Fruit fly (Drosophila melanogaster): ENCODE data around the gene CG14711.

CG14711 gene

dm6 chr3R:11650105-11651039, 27.2 kb downstream of the CG14711 start, which contains the start of the genes Csk and Elp1 (continued):
- TF ChIP-seq Mrtf (GFP tag; IDR thresholded peaks at IDR 0.05) (no peak), al (GFP tag; IDR thresholded peaks at IDR 0.05) (0 out of 2 replicates have a peak, but pooled peaks have one; percentile 10), CG9215 (GFP tag; IDR thresholded peaks at IDR 0.05) (peak; percentile 42), Scr (GFP tag; IDR thresholded peaks at IDR 0.05; ENCODE audit: partially characterized antibody) (peak; percentile 36; the same call in 1 of the 2 replicates), cad (GFP tag; optimal IDR thresholded peaks at IDR 0.05) (no peak), sna (GFP tag; IDR thresholded peaks at IDR 0.05; ENCODE audit: partially characterized antibody) (no peak), insv (GFP tag; optimal IDR thresholded peaks at IDR 0.05) (peak in 1 of 2 experiments; percentile 59), ham (GFP tag; IDR thresholded peaks at IDR 0.05) (no peak), oc (tag; optimal IDR thresholded peaks at IDR 0.05) (no peak), gro (GFP tag; optimal IDR thresholded peaks at IDR 0.05) (peak; percentile 48), pfk (GFP tag; optimal IDR thresholded peaks at IDR 0.05) (no peak), CG15514 (GFP tag; optimal IDR thresholded peaks at IDR 0.05) (peak; percentile 74), Deaf1 (tag; optimal IDR thresholded peaks at IDR 0.05) (peak; percentile 16), Camta (GFP tag; optimal IDR thresholded peaks at IDR 0.05) (no peak), CG2120 (GFP tag; optimal IDR thresholded peaks at IDR 0.05) (peak; percentile 64), zen2 (GFP tag; IDR thresholded peaks at IDR 0.05; ENCODE audit: partially characterized antibody) (no peak), unpg (GFP tag; optimal IDR thresholded peaks at IDR 0.05) (peak; percentile 50), Lhr (GFP tag; optimal IDR thresholded peaks at IDR 0.05) (peak; percentile 69), Hr78 (GFP tag; optimal IDR thresholded peaks at IDR 0.05) (no peak), Gug (GFP tag; IDR thresholded peaks at IDR 0.05) (0 out of 4 replicates have a peak, but pooled peaks have one; percentile 27), vnd (GFP tag; IDR thresholded peaks at IDR 0.05; ENCODE audit: partially characterized antibody) (no peak), CG17385 (GFP tag; optimal IDR thresholded peaks at IDR 0.05) (peak; percentile 45), CG31441 (GFP tag; IDR thresholded peaks at IDR 0.05) (peak; percentile 66; the same call in 1 of the 2 replicates), CG2712 (tag; optimal IDR thresholded peaks at IDR 0.05) (peak; percentile 68), CG7745 (tag; optimal IDR thresholded peaks at IDR 0.05) (no peak), ato (GFP tag; IDR thresholded peaks at IDR 0.05; ENCODE audit: partially characterized antibody) (no peak), NK7.1 (GFP tag; optimal IDR thresholded peaks at IDR 0.05) (no peak), cwo (GFP tag; optimal IDR thresholded peaks at IDR 0.05) (peak; percentile 61), tap (tag; optimal IDR thresholded peaks at IDR 0.05) (no peak), zfh2 (GFP tag; optimal IDR thresholded peaks at IDR 0.05) (peak; percentile 71), Xbp1 (GFP tag; optimal IDR thresholded peaks at IDR 0.05) (peak; percentile 65), CG12104 (GFP tag; optimal IDR thresholded peaks at IDR 0.05) (peak; percentile 68), pho (GFP tag; optimal IDR thresholded peaks at IDR 0.05) (peak; percentile 3), CG15696 (tag; optimal IDR thresholded peaks at IDR 0.05) (peak; percentile 68), pzg (GFP tag; optimal IDR thresholded peaks at IDR 0.05) (peak; percentile 81), CG6813 (GFP tag; optimal IDR thresholded peaks at IDR 0.05) (no peak), CG9876 (GFP tag; optimal IDR thresholded peaks at IDR 0.05) (no peak), odd (GFP tag; optimal IDR thresholded peaks at IDR 0.05) (no peak), MESR4 (GFP tag; optimal IDR thresholded peaks at IDR 0.05) (peak; percentile 97), Dip3 (GFP tag; optimal IDR thresholded peaks at IDR 0.05) (peak; percentile 35), CG12299 (tag; optimal IDR thresholded peaks at IDR 0.05) (peak; percentile 27), CG14441 (GFP tag; IDR thresholded peaks at IDR 0.05) (peak; percentile 44; the same call in 1 of the 2 replicates), CG10654 (GFP tag; optimal IDR thresholded peaks at IDR 0.05) (peak; percentile 46), CG10267 (tag; optimal IDR thresholded peaks at IDR 0.05) (peak; percentile 98), CG1603 (tag; optimal IDR thresholded peaks at IDR 0.05) (peak; percentile 54), lov (optimal IDR thresholded peaks at IDR 0.05) (no peak), lov (GFP tag; IDR thresholded peaks at IDR 0.05) (no peak)

Measured in whole organism, embryonic.